Worm (Caenorhabditis elegans): ENCODE measurements around the gene F19F10.14.

DNA sequence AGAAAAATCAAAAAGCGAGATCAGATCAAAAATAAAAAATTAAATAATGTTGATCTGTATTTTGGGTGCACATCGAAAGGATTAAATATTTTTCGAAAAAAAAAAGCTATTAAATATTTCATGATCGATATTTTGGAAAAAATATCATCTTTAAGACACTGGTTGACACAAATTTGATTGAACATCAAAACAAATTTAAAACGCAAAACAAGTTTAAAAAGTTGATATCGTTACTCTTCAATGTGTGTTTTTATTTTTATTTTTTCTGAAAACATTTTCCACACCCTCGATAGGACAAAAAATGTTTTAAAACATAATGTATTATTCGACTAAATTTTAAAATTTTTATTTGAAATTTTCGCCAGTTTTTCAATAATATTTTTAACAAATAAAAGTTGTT, 32.8 kb downstream of the F19F10.14 start, which contains the start of gene C54F6.12:
- TF ChIP-seq ztf-11 (tag; optimal IDR thresholded peaks at IDR 0.05) (no peak), lin-13 (tag; optimal IDR thresholded peaks at IDR 0.05) (no peak), mls-2 (tag; optimal IDR thresholded peaks at IDR 0.05) (no peak), drap-1 (GFP tag; optimal IDR thresholded peaks at IDR 0.05) (no peak), zip-8 (tag; optimal IDR thresholded peaks at IDR 0.05) (no peak), unc-62 (GFP tag; optimal IDR thresholded peaks at IDR 0.05) (no peak), pha-4 (tag; optimal IDR thresholded peaks at IDR 0.05) (no peak), mep-1 (tag; optimal IDR thresholded peaks at IDR 0.05) (no peak), snpc-4 (tag; optimal IDR thresholded peaks at IDR 0.05) (no peak), sptf-1 (tag; optimal IDR thresholded peaks at IDR 0.05) (no peak), nhr-76 (tag; optimal IDR thresholded peaks at IDR 0.05) (no peak), nhr-28 (tag; optimal IDR thresholded peaks at IDR 0.05) (no peak)

Data from whole organism, mixed stage, embryonic.